Worm (Caenorhabditis elegans) whole organism, mixed stage, embryonic: ENCODE results near the gene bar-1.

Experiments
- M03D4.4 ChIP-seq: sonication (generic microtip); optimal IDR thresholded peaks from 2 replicates; lab custom pipeline; 2017; ENCODE audit warnings: mild to moderate bottlenecking, missing genetic modification characterization, missing compliant biosample characterization
- bed-3 ChIP-seq: fragments of 200-800 bp; sonication (Bioruptor generic); optimal IDR thresholded peaks from 3 replicates; lab custom pipeline; 2018; ENCODE audit warnings: mild to moderate bottlenecking, missing genetic modification characterization, moderate library complexity, missing compliant biosample characterization
- blmp-1 ChIP-seq: fragments of 150-350 bp; optimal IDR thresholded peaks from 2 replicates; lab custom pipeline; 2014; ENCODE audit warnings: missing biosample characterization, missing genetic modification characterization
- ceh-39 ChIP-seq: fragments of 150-350 bp; optimal IDR thresholded peaks from 2 replicates; lab custom pipeline; 2014; ENCODE audit warnings: missing biosample characterization, missing genetic modification characterization
- ceh-43 ChIP-seq: fragments of 200-800 bp; sonication (Bioruptor generic); optimal IDR thresholded peaks from 2 replicates; lab custom pipeline; 2018; ENCODE audit warnings: mild to moderate bottlenecking, missing genetic modification characterization, moderate library complexity, missing compliant biosample characterization
- ceh-83 ChIP-seq: fragments of 200-800 bp; sonication (Bioruptor generic); optimal IDR thresholded peaks from 2 replicates; lab custom pipeline; 2018; ENCODE audit warnings: mild to moderate bottlenecking, missing genetic modification characterization, missing compliant biosample characterization
- ces-1 ChIP-seq: fragments of 150-350 bp; optimal IDR thresholded peaks from 2 replicates; lab custom pipeline; 2014; ENCODE audit warnings: missing biosample characterization, missing genetic modification reagents, missing genetic modification characterization
- cnd-1 ChIP-seq: fragments of 200-800 bp; sonication (Bioruptor generic); optimal IDR thresholded peaks from 2 replicates; lab custom pipeline; 2018; ENCODE audit warnings: mild to moderate bottlenecking, missing genetic modification characterization, missing compliant biosample characterization
- elt-1 ChIP-seq: sonication (generic microtip); optimal IDR thresholded peaks from 2 replicates; lab custom pipeline; 2017; ENCODE audit warnings: missing genetic modification characterization, mild to moderate bottlenecking, missing compliant biosample characterization, antibody characterized with exemption, moderate library complexity, borderline replicate concordance; ENCODE audit not compliant: insufficient read depth
- elt-3 ChIP-seq: fragments of 150-350 bp; optimal IDR thresholded peaks from 2 replicates; lab custom pipeline; 2014; ENCODE audit warnings: missing biosample characterization, missing genetic modification characterization
- flh-1 ChIP-seq: fragments of 200-800 bp; sonication (Bioruptor generic); optimal IDR thresholded peaks from 2 replicates; lab custom pipeline; 2018; ENCODE audit warnings: mild to moderate bottlenecking, missing genetic modification characterization, moderate library complexity, missing compliant biosample characterization
- ham-2 ChIP-seq: fragments of 200-800 bp; sonication (Bioruptor generic); optimal IDR thresholded peaks from 2 replicates; lab custom pipeline; 2018; ENCODE audit warnings: mild to moderate bottlenecking, missing genetic modification characterization, missing compliant biosample characterization
- hlh-1 ChIP-seq: fragments of 150-350 bp; optimal IDR thresholded peaks from 2 replicates; lab custom pipeline; 2014; ENCODE audit warnings: missing biosample characterization, missing genetic modification reagents, missing genetic modification characterization
- lin-13 ChIP-seq: fragments of 150-350 bp; optimal IDR thresholded peaks from 2 replicates; lab custom pipeline; 2014; ENCODE audit warnings: missing biosample characterization, missing genetic modification characterization
- lin-32 ChIP-seq: fragments of 200-800 bp; sonication (Bioruptor generic); optimal IDR thresholded peaks from 2 replicates; lab custom pipeline; 2018; ENCODE audit warnings: mild to moderate bottlenecking, missing genetic modification characterization, missing compliant biosample characterization
- lsy-2 ChIP-seq: fragments of 150-350 bp; optimal IDR thresholded peaks from 2 replicates; lab custom pipeline; 2014; ENCODE audit warnings: missing biosample characterization, missing genetic modification characterization
- mab-5 ChIP-seq: fragments of 150-350 bp; optimal IDR thresholded peaks from 2 replicates; lab custom pipeline; 2014; ENCODE audit warnings: missing biosample characterization, missing genetic modification characterization
- mls-2 ChIP-seq: sonication (generic microtip); optimal IDR thresholded peaks from 2 replicates; lab custom pipeline; 2016; ENCODE audit warnings: mild to moderate bottlenecking, missing genetic modification characterization, moderate library complexity, missing compliant biosample characterization
- nhr-2 ChIP-seq: fragments of 150-350 bp; optimal IDR thresholded peaks from 2 replicates; lab custom pipeline; 2014; ENCODE audit warnings: missing biosample characterization, missing genetic modification characterization
- nhr-237 ChIP-seq: fragments of 150-350 bp; optimal IDR thresholded peaks from 2 replicates; lab custom pipeline; 2014; ENCODE audit warnings: missing biosample characterization, missing genetic modification characterization
- nhr-28 ChIP-seq: fragments of 150-350 bp; optimal IDR thresholded peaks from 2 replicates; lab custom pipeline; 2014; ENCODE audit warnings: missing biosample characterization, missing genetic modification characterization
- pha-4 ChIP-seq: fragments of 150-350 bp; optimal IDR thresholded peaks from 2 replicates; lab custom pipeline; 2018; ENCODE audit warnings: missing biosample characterization, missing genetic modification reagents, missing genetic modification characterization
- sem-2 ChIP-seq: fragments of 200-800 bp; sonication (Bioruptor generic); optimal IDR thresholded peaks from 2 replicates; lab custom pipeline; 2018; ENCODE audit warnings: mild to moderate bottlenecking, missing genetic modification characterization, missing compliant biosample characterization
- sptf-1 ChIP-seq: sonication (generic microtip); optimal IDR thresholded peaks from 2 replicates; lab custom pipeline; 2017; ENCODE audit warnings: mild to moderate bottlenecking, missing genetic modification characterization, moderate library complexity, missing compliant biosample characterization
- unc-120 ChIP-seq: sonication (generic microtip); optimal IDR thresholded peaks from 2 replicates; lab custom pipeline; 2017; ENCODE audit warnings: missing genetic modification characterization, missing compliant biosample characterization; ENCODE audit not compliant: poor library complexity, severe bottlenecking
- unc-39 ChIP-seq: fragments of 150-350 bp; optimal IDR thresholded peaks from 2 replicates; lab custom pipeline; 2014; ENCODE audit warnings: missing biosample characterization, missing genetic modification characterization
- unc-62 ChIP-seq: fragments of 150-350 bp; optimal IDR thresholded peaks from 2 replicates; lab custom pipeline; 2014; ENCODE audit warnings: missing biosample characterization, missing genetic modification reagents, missing genetic modification characterization
- zip-8 ChIP-seq: fragments of 150-350 bp; optimal IDR thresholded peaks from 2 replicates; lab custom pipeline; 2014; ENCODE audit warnings: missing biosample characterization, missing genetic modification characterization

The bar-1 gene

ce11 chrX:7155879-7156278, 14.5 kb downstream of the bar-1 start, which contains the start of gene C54D1.7:
Gene C54D1.7, minus strand, starts transcription at chrX:7156035.
- TF ChIP-seq elt-3 (tag; lab: Kevin White, UChicago) (peak; percentile 23), lin-32 (GFP tag; lab: Kevin White, UChicago) (no peak), unc-62 (no peak)
- TF ChIP-seq, all 35 proteins: peak for 1

ce11 chrX:7153460-7153859, 17.0 kb downstream of the bar-1 start:
- TF ChIP-seq hlh-1 (tag; lab: Kevin White, UChicago) (peak; percentile 47), ceh-83 (GFP tag; lab: Kevin White, UChicago) (no peak)

ce11 chrX:7151976-7152528, 18.4 kb downstream of the bar-1 start:
- TF ChIP-seq lsy-2 (tag; lab: Kevin White, UChicago) (no peak), ceh-43 (GFP tag; lab: Kevin White, UChicago) (no peak), M03D4.4 (tag; lab: Kevin White, UChicago) (no peak), bed-3 (no peak), lin-13 (tag; lab: Kevin White, UChicago) (no peak), unc-120 (tag; lab: Kevin White, UChicago) (no peak), blmp-1 (tag; lab: Kevin White, UChicago) (no peak), elt-1 (peak; percentile 24), nhr-2 (tag; lab: Kevin White, UChicago) (peak; percentile 68), zip-8 (tag; lab: Kevin White, UChicago) (peak; percentile 87), sptf-1 (tag; lab: Kevin White, UChicago) (no peak), flh-1 (GFP tag; lab: Kevin White, UChicago) (no peak), sem-2 (GFP tag; lab: Kevin White, UChicago) (no peak), nhr-28 (tag; lab: Kevin White, UChicago) (no peak), ces-1 (GFP tag; lab: Kevin White, UChicago) (no peak)

DNA sequence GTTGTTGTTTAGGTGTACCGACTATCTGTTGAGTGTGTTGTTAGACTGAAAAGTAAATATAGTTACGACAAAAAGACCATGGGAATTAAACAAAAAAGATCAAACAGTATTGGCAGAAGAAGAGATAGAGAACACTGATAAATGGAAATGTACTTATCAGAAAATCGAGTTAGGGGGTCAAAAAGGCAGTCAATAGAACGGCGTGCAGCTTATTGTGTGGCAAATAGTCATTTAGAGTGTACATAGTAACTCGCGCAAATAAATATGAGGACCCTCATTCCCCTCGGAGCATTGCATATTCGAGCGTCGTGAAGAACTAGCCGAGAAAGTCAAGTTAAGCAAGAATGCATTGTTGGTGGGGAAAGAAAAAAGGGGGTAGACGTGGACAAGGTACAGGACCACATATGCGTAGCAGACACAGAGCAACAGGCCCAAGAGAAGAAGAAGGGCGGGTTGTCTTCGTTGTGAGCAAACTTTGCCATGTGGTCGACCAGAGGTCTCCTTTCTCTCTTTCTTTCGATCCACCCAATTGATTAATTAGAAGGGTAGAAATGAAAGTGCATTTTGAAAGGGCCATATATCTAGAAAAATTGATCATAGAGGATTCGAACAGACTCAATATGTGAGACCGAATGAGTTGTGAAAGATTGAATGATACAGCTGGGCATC, 19.1 kb downstream of the bar-1 start, which contains the start of gene lam-2:
lam-2 (minus strand) TSS at position 51 of the 669 bp plus-strand sequence.
- TF ChIP-seq lin-32 (GFP tag; lab: Kevin White, UChicago): no peak
- TF ChIP-seq nhr-237 (tag; lab: Kevin White, UChicago): no peak
- peak; percentile 56 for TF ChIP-seq hlh-1 (tag; lab: Kevin White, UChicago)
- no peak for TF ChIP-seq ceh-39 (tag; lab: Kevin White, UChicago)
- no peak for TF ChIP-seq elt-3 (tag; lab: Kevin White, UChicago)
- peak; percentile 6 for TF ChIP-seq mls-2
- TF ChIP-seq pha-4 (tag; lab: Kevin White, UChicago): peak; percentile 17
- peak; percentile 51 for TF ChIP-seq unc-120 (tag; lab: Kevin White, UChicago)

- TF ChIP-seq blmp-1 (tag; lab: Kevin White, UChicago): no peak
- TF ChIP-seq ces-1 (GFP tag; lab: Kevin White, UChicago): no peak
- TF ChIP-seq mab-5: no peak
- TF ChIP-seq ceh-83 (GFP tag; lab: Kevin White, UChicago): no peak
- no peak for TF ChIP-seq nhr-2 (tag; lab: Kevin White, UChicago)
- TF ChIP-seq lin-32 (GFP tag; lab: Kevin White, UChicago): no peak
- no peak for TF ChIP-seq unc-39 (tag; lab: Kevin White, UChicago)
These were observed 20.8 kb downstream of the bar-1 start for ce11 chrX:7149670-7150069.

DNA sequence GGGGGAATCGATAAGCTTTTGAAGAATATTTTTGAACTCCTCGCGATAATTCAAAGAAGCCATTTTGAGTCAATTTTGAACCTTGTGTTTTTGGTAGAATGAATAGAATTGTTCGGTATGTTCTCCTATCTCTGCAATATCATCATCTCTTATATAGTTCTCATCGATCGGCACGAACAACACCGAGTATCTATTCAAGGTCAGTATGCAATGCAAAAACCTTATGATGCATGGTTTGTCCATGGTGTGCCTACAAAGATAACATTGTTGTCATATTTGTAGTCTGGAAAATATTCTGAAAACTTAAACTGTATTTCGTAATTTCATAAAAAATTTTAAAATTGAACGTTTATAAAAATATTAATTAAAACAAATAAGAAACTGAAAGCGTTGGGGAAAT, 26.9 kb downstream of the bar-1 start, which contains the start of gene alh-10:
alh-10 (minus strand) TSS at position 127 of the 400 bp plus-strand sequence.
- TF ChIP-seq ceh-43 (GFP tag; lab: Kevin White, UChicago): no peak
- TF ChIP-seq unc-62: no peak
- no peak for TF ChIP-seq pha-4 (tag; lab: Kevin White, UChicago)
- TF ChIP-seq mls-2: no peak
- no peak for TF ChIP-seq cnd-1 (tag; lab: Kevin White, UChicago)
- no peak for TF ChIP-seq nhr-237 (tag; lab: Kevin White, UChicago)
- TF ChIP-seq ceh-83 (GFP tag; lab: Kevin White, UChicago): no peak
- TF ChIP-seq ham-2: no peak
- TF ChIP-seq bed-3: no peak
- TF ChIP-seq flh-1 (GFP tag; lab: Kevin White, UChicago): no peak
- no peak for TF ChIP-seq sem-2 (GFP tag; lab: Kevin White, UChicago)
- no peak for TF ChIP-seq hlh-1 (tag; lab: Kevin White, UChicago)
- TF ChIP-seq zip-8 (tag; lab: Kevin White, UChicago): no peak
- TF ChIP-seq, all 35 proteins: peak for 0
